Fruit fly (Drosophila melanogaster) whole organism, embryonic: ENCODE data around the gene Nph.

ENCODE experiments used
- Ada2b ChIP-seq: fragments of 200-800 bp; sonication (Bioruptor generic); IDR thresholded peaks from 2 replicates; pipeline ENCODE4 v1.3.6; 2022; ENCODE audit warnings: missing biosample characterization, missing genetic modification characterization
- Atf3 ChIP-seq: fragments of 200-800 bp; sonication (Bioruptor generic); optimal IDR thresholded peaks from 3 replicates; lab custom pipeline; 2016; ENCODE audit warnings: missing biosample characterization, missing genetic modification characterization
- CG10147 ChIP-seq: fragments of 200-800 bp; sonication (Bioruptor generic); optimal IDR thresholded peaks from 2 replicates; lab custom pipeline; 2019; ENCODE audit warnings: missing biosample characterization, mild to moderate bottlenecking, missing genetic modification characterization, moderate library complexity
- CG1024 ChIP-seq: fragments of 200-800 bp; sonication (Bioruptor generic); IDR thresholded peaks from 2 replicates; pipeline ENCODE4 v1.3.6; 2022; ENCODE audit warnings: missing biosample characterization, missing genetic modification characterization
- CG10979 ChIP-seq: fragments of 200-800 bp; sonication (Bioruptor generic); optimal IDR thresholded peaks from 2 replicates; lab custom pipeline; 2018; ENCODE audit warnings: missing biosample characterization, mild to moderate bottlenecking, missing genetic modification characterization, moderate library complexity
- CG13894 ChIP-seq: fragments of 200-800 bp; sonication (Bioruptor generic); optimal IDR thresholded peaks from 3 replicates; lab custom pipeline; 2018; ENCODE audit warnings: missing biosample characterization, mild to moderate bottlenecking, missing genetic modification characterization, moderate library complexity
- CG14710 ChIP-seq: fragments of 200-800 bp; sonication (Bioruptor generic); optimal IDR thresholded peaks from 3 replicates; lab custom pipeline; 2019; ENCODE audit warnings: missing biosample characterization, mild to moderate bottlenecking, missing genetic modification characterization, moderate library complexity
- CG15514 ChIP-seq: fragments of 200-800 bp; sonication (Bioruptor generic); optimal IDR thresholded peaks from 3 replicates; lab custom pipeline; 2017; ENCODE audit warnings: missing biosample characterization, missing genetic modification characterization, mild to moderate bottlenecking, moderate library complexity, missing genetic modification reagents
- CG15696 ChIP-seq: fragments of 200-800 bp; sonication (Bioruptor generic); optimal IDR thresholded peaks from 2 replicates; lab custom pipeline; 2019; ENCODE audit warnings: missing biosample characterization, mild to moderate bottlenecking, missing genetic modification characterization, moderate library complexity
- CG17802 ChIP-seq: fragments of 200-800 bp; sonication (Bioruptor generic); optimal IDR thresholded peaks from 2 replicates; lab custom pipeline; 2018; ENCODE audit warnings: missing biosample characterization, mild to moderate bottlenecking, missing genetic modification characterization, moderate library complexity
- CG2202 ChIP-seq: fragments of 200-800 bp; sonication (Bioruptor generic); optimal IDR thresholded peaks from 2 replicates; lab custom pipeline; 2018; ENCODE audit warnings: missing biosample characterization, mild to moderate bottlenecking, missing genetic modification characterization
- CG32767 ChIP-seq: fragments of 200-800 bp; sonication (Bioruptor generic); IDR thresholded peaks from 2 replicates; pipeline ENCODE4 v1.3.6; 2022; ENCODE audit warnings: missing biosample characterization, missing genetic modification characterization
- CG3726 ChIP-seq: fragments of 200-800 bp; sonication (Bioruptor generic); IDR thresholded peaks from 3 replicates; pipeline ENCODE4, ENCODE4 v1.3.6; 2022; ENCODE audit warnings: missing biosample characterization, missing genetic modification characterization
- CG4730 ChIP-seq: fragments of 200-800 bp; sonication (Bioruptor generic); IDR thresholded peaks from 2 replicates; pipeline ENCODE4 v1.3.6; 2022; ENCODE audit warnings: missing biosample characterization, missing genetic modification characterization
- CG6254 ChIP-seq: fragments of 200-800 bp; sonication (Bioruptor generic); optimal IDR thresholded peaks from 3 replicates; lab custom pipeline; 2017; ENCODE audit warnings: mild to moderate bottlenecking, missing biosample characterization, missing genetic modification reagents, missing genetic modification characterization
- CG7357 ChIP-seq: fragments of 200-800 bp; sonication (Bioruptor generic); IDR thresholded peaks from 3 replicates; pipeline ENCODE4 v1.3.6; 2022; ENCODE audit warnings: missing biosample characterization, missing genetic modification characterization
- CG9727 ChIP-seq: fragments of 200-800 bp; sonication (Bioruptor generic); optimal IDR thresholded peaks from 3 replicates; lab custom pipeline; 2017; ENCODE audit warnings: missing biosample characterization, mild to moderate bottlenecking, missing genetic modification characterization
- D19B ChIP-seq: fragments of 200-800 bp; sonication (Bioruptor generic); optimal IDR thresholded peaks from 2 replicates; lab custom pipeline; 2017; ENCODE audit warnings: missing biosample characterization, mild to moderate bottlenecking, missing genetic modification characterization
- ERR ChIP-seq: fragments of 200-800 bp; sonication (Bioruptor generic); optimal IDR thresholded peaks from 2 replicates; lab custom pipeline; 2016; ENCODE audit warnings: missing biosample characterization, missing genetic modification characterization
- Elba2 ChIP-seq: fragments of 200-800 bp; sonication (Bioruptor generic); optimal IDR thresholded peaks from 3 replicates; lab custom pipeline; 2016; ENCODE audit warnings: missing biosample characterization, missing genetic modification characterization
- Fer3 ChIP-seq: fragments of 200-800 bp; sonication (Bioruptor generic); optimal IDR thresholded peaks from 2 replicates; lab custom pipeline; 2018; ENCODE audit warnings: missing biosample characterization, mild to moderate bottlenecking, missing genetic modification characterization, moderate library complexity
- GATAe ChIP-seq: fragments of 200-800 bp; sonication (Bioruptor generic); conservative IDR thresholded peaks from 2 replicates; pipeline ENCODE4 v1.3.6; 2022; ENCODE audit warnings: missing biosample characterization, missing genetic modification characterization
- Gug ChIP-seq: fragments of 200-800 bp; sonication (Bioruptor generic); IDR thresholded peaks from 4 replicates; pipeline ENCODE4 v1.3.6; 2022; ENCODE audit warnings: missing biosample characterization, missing genetic modification characterization
- Hmr ChIP-seq: fragments of 200-800 bp; sonication (Bioruptor generic); optimal IDR thresholded peaks from 3 replicates; lab custom pipeline; 2017; ENCODE audit warnings: mild to moderate bottlenecking, missing biosample characterization, missing genetic modification reagents, missing genetic modification characterization
- NC2α ChIP-seq: fragments of 200-800 bp; sonication (Bioruptor generic); optimal IDR thresholded peaks from 2 replicates; lab custom pipeline; 2016; ENCODE audit warnings: missing biosample characterization, missing genetic modification characterization
- Neu2 ChIP-seq: fragments of 200-800 bp; sonication (Bioruptor generic); optimal IDR thresholded peaks from 3 replicates; lab custom pipeline; 2016; ENCODE audit warnings: missing biosample characterization, missing genetic modification characterization, borderline replicate concordance
- Rfx ChIP-seq: fragments of 200-800 bp; sonication (Bioruptor generic); IDR thresholded peaks from 2 replicates; pipeline ENCODE4 v1.3.6; 2022; ENCODE audit warnings: missing biosample characterization, missing genetic modification characterization
- YL-1 ChIP-seq: fragments of 200-800 bp; sonication (Bioruptor generic); optimal IDR thresholded peaks from 3 replicates; lab custom pipeline; 2017; ENCODE audit warnings: missing biosample characterization, mild to moderate bottlenecking, missing genetic modification characterization
- ac ChIP-seq: fragments of 200-800 bp; sonication (Bioruptor generic); optimal IDR thresholded peaks from 3 replicates; lab custom pipeline; 2017; ENCODE audit warnings: missing biosample characterization, mild to moderate bottlenecking, missing genetic modification characterization
- br ChIP-seq: fragments of >200 bp; optimal IDR thresholded peaks from 2 replicates; lab custom pipeline; 2017
- btn ChIP-seq: fragments of 200-800 bp; sonication (Bioruptor generic); optimal IDR thresholded peaks from 2 replicates; lab custom pipeline; 2016; ENCODE audit warnings: missing biosample characterization, missing genetic modification characterization
- dysf ChIP-seq: fragments of 200-800 bp; sonication (Bioruptor generic); IDR thresholded peaks from 3 replicates; pipeline ENCODE4 v1.3.6; 2022; ENCODE audit warnings: missing biosample characterization, missing genetic modification characterization
- emc ChIP-seq: fragments of 200-800 bp; sonication (Bioruptor generic); optimal IDR thresholded peaks from 2 replicates; lab custom pipeline; 2016; ENCODE audit warnings: missing biosample characterization, missing genetic modification characterization
- esg ChIP-seq: fragments of 200-800 bp; sonication (Bioruptor generic); conservative IDR thresholded peaks from 2 replicates; pipeline ENCODE4 v1.3.6; 2022; ENCODE audit warnings: missing biosample characterization, missing genetic modification characterization
- ewg ChIP-seq: fragments of 200-800 bp; sonication (Bioruptor generic); optimal IDR thresholded peaks from 3 replicates; lab custom pipeline; 2017; ENCODE audit warnings: mild to moderate bottlenecking, missing biosample characterization, missing genetic modification reagents, missing genetic modification characterization
- gsb-n ChIP-seq: fragments of 200-800 bp; sonication (Bioruptor generic); optimal IDR thresholded peaks from 3 replicates; lab custom pipeline; 2018; ENCODE audit warnings: missing biosample characterization, mild to moderate bottlenecking, missing genetic modification characterization
- hkb ChIP-seq, 2 experiments: fragments of 200-800 bp in 1 of 2; fragments of >200 bp in 1 of 2; sonication (Bioruptor generic) in 1 of 2; IDR thresholded peaks in 1 of 2; optimal IDR thresholded peaks in 1 of 2; 2 replicates each; pipeline versions ENCODE4 v1.3.6 to Lab custom; 2017 to 2022; ENCODE audit warnings: missing biosample characterization in 1 of 2, missing genetic modification characterization in 1 of 2
- mld ChIP-seq: fragments of 200-800 bp; sonication (Bioruptor generic); IDR thresholded peaks from 3 replicates; pipeline ENCODE4 v1.3.6; 2022; ENCODE audit warnings: missing biosample characterization, missing genetic modification characterization; ENCODE audit not compliant: partially characterized antibody
- nmo ChIP-seq: fragments of 200-800 bp; sonication (Bioruptor generic); optimal IDR thresholded peaks from 2 replicates; lab custom pipeline; 2018; ENCODE audit warnings: missing biosample characterization, mild to moderate bottlenecking, missing genetic modification characterization, moderate library complexity
- prd ChIP-seq, 3 experiments: fragments of >200 bp in 2 of 3; fragments of 200-800 bp in 1 of 3; sonication (Bioruptor generic) in 1 of 3; optimal IDR thresholded peaks in 2 of 3; IDR thresholded peaks in 1 of 3; 2 replicates in 2 of 3; 3 replicates in 1 of 3; pipeline versions ENCODE4 v1.3.6 to Lab custom; 2017 to 2022; ENCODE audit warnings: missing biosample characterization in 1 of 3, missing genetic modification characterization in 1 of 3
- pros ChIP-seq: fragments of 200-800 bp; sonication (Bioruptor generic); optimal IDR thresholded peaks from 3 replicates; lab custom pipeline; 2019; ENCODE audit warnings: missing biosample characterization, mild to moderate bottlenecking, missing genetic modification characterization, moderate library complexity
- psq ChIP-seq: fragments of 200-800 bp; sonication (Bioruptor generic); optimal IDR thresholded peaks from 2 replicates; lab custom pipeline; 2017; ENCODE audit warnings: missing biosample characterization, missing genetic modification characterization
- sc ChIP-seq, 3 experiments: fragments of >200 bp in 2 of 3; fragments of 200-800 bp in 1 of 3; sonication (Bioruptor generic) in 1 of 3; optimal IDR thresholded peaks; 2 replicates in 2 of 3; 3 replicates in 1 of 3; lab custom pipeline; 2017; ENCODE audit warnings: mild to moderate bottlenecking in 1 of 3, missing biosample characterization in 1 of 3, missing genetic modification characterization in 1 of 3, missing genetic modification reagents in 1 of 3
- slp2 ChIP-seq: fragments of 200-800 bp; sonication (Bioruptor generic); optimal IDR thresholded peaks from 2 replicates; lab custom pipeline; 2016; ENCODE audit warnings: missing biosample characterization, missing genetic modification characterization
- ttk ChIP-seq: fragments of 200-800 bp; sonication (Bioruptor generic); IDR thresholded peaks from 2 replicates; pipeline ENCODE4 v2.1.2; 2022; ENCODE audit warnings: missing biosample characterization, missing genetic modification characterization
- twi ChIP-seq: fragments of 200-800 bp; optimal IDR thresholded peaks from 2 replicates; lab custom pipeline; 2019; ENCODE audit warnings: missing biosample characterization, mild to moderate bottlenecking, missing genetic modification characterization, moderate library complexity
- wek ChIP-seq: fragments of 200-800 bp; sonication (Bioruptor generic); optimal IDR thresholded peaks from 3 replicates; lab custom pipeline; 2018; ENCODE audit warnings: missing biosample characterization, mild to moderate bottlenecking, missing genetic modification characterization, moderate library complexity

Gene Nph

DNA sequence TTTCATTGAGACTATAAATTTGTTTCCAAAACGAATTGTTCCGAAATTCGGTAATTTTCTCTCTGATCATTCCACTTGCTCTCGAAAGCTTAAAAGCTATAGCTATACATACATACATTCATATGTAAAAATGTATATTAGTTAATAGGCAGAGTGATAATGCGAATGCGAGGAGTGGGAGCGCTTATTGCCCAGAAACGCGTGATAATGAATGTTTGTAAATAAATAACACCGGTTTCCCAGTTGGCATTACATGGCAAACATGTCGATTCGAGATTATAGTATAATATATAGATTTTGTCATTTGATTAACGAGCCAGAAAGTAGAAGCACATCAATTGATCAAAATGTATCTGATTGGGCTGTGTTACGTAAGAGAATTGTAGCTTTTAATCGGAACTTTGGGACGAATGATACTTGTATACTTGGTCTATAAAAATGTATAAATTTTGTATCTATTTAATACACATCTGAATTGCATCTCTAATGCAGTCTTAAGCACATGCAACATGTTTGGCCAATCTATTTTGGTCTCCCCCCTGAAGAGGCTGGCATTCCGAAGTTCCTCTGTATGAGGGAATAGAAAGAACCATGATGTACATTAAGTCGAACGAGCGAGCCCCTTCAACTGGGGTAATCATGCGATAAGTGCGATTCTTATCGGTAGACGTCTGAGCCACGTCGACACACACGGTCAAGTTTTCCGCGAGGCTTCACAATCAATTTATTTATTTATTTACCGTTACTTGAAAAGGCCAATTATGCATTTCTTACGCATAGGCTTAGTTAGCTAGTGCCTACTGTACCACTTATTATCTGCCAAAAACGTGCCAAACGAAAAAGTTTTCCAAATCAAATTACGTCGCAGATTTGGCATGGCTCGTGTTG is 8.2 kb upstream of the Nph start (continued):
- peak; percentile 9 for TF ChIP-seq D19B
- TF ChIP-seq ac (GFP tag; lab: Kevin White, UChicago) = no peak
- peak; percentile 65 for TF ChIP-seq Rfx (GFP tag; lab: Robert Waterston, UW)
- TF ChIP-seq CG2202 (tag; lab: Kevin White, UChicago) = no peak
- TF ChIP-seq Ada2b (GFP tag; lab: Robert Waterston, UW) = 0 out of 2 replicates have a peak, but pooled peaks have one; percentile 25
- TF ChIP-seq CG10147 (GFP tag; lab: Kevin White, UChicago) = no peak
- no peak for TF ChIP-seq gsb-n (tag; lab: Kevin White, UChicago)
- TF ChIP-seq esg = no peak
- TF ChIP-seq nmo = no peak
- TF ChIP-seq NC2α = no peak
- no peak for TF ChIP-seq CG17802 (tag; lab: Kevin White, UChicago)
- no peak for TF ChIP-seq slp2 (GFP tag; lab: Kevin White, UChicago)
- TF ChIP-seq CG13894 = no peak
- no peak for TF ChIP-seq psq (GFP tag; lab: Kevin White, UChicago)
- TF ChIP-seq ttk = 0 out of 2 replicates have a peak, but pooled peaks have one; percentile 9
- TF ChIP-seq Fer3 = peak; percentile 35
- no peak for TF ChIP-seq CG10979 (tag; lab: Kevin White, UChicago)
- no peak for TF ChIP-seq br (lab: Kevin White, UChicago)
- TF ChIP-seq twi = no peak
- peak; percentile 54; the same call in 2 of the 3 replicates for TF ChIP-seq dysf
- no peak for TF ChIP-seq Neu2 (GFP tag; lab: Kevin White, UChicago)
- no peak for TF ChIP-seq CG3726 (GFP tag; lab: Robert Waterston, UW)
- no peak for TF ChIP-seq hkb (optimal IDR thresholded peaks at IDR 0.05; lab: Kevin White, UChicago)
- TF ChIP-seq hkb (GFP tag; IDR thresholded peaks at IDR 0.05; lab: Robert Waterston, UW) = peak; percentile 47
- peak; percentile 32 for TF ChIP-seq ERR (GFP tag; lab: Kevin White, UChicago)
- no peak for TF ChIP-seq prd (optimal IDR thresholded peaks at IDR 0.05; lab: Kevin White, UChicago)
- peak; percentile 35; the same call in 1 of the 3 replicates for TF ChIP-seq prd (GFP tag; IDR thresholded peaks at IDR 0.05; lab: Robert Waterston, UW)
- peak; percentile 11 for TF ChIP-seq Hmr
- TF ChIP-seq sc (optimal IDR thresholded peaks at IDR 0.05; lab: Kevin White, UChicago) = no peak
- no peak for TF ChIP-seq sc (GFP tag; optimal IDR thresholded peaks at IDR 0.05; lab: Kevin White, UChicago)
- TF ChIP-seq CG15514 (GFP tag; lab: Kevin White, UChicago) = peak; percentile 38
- no peak for TF ChIP-seq CG1024
- TF ChIP-seq pros (GFP tag; lab: Kevin White, UChicago) = no peak
- peak; percentile 38; the same call in 1 of the 2 replicates for TF ChIP-seq GATAe
- no peak for TF ChIP-seq wek (GFP tag; lab: Kevin White, UChicago)
- no peak for TF ChIP-seq CG15696
- TF ChIP-seq emc (GFP tag; lab: Kevin White, UChicago) = no peak
- TF ChIP-seq mld = no peak
- TF ChIP-seq CG7357 (GFP tag; lab: Robert Waterston, UW) = no peak
- TF ChIP-seq CG32767 = no peak
- TF ChIP-seq YL-1 = peak; percentile 17
- TF ChIP-seq CG6254 (GFP tag; lab: Kevin White, UChicago) = no peak
- TF ChIP-seq Gug (GFP tag; lab: Robert Waterston, UW) = 0 out of 4 replicates have a peak, but pooled peaks have one; percentile 20
- no peak for TF ChIP-seq Atf3
- no peak for TF ChIP-seq CG4730
- peak; percentile 28 for TF ChIP-seq CG9727 (GFP tag; lab: Kevin White, UChicago)
- no peak for TF ChIP-seq btn (GFP tag; lab: Kevin White, UChicago)
- no peak for TF ChIP-seq Elba2 (GFP tag; lab: Kevin White, UChicago)
- TF ChIP-seq ewg = no peak
- TF ChIP-seq CG14710 (tag; lab: Kevin White, UChicago) = no peak
